Worm (Caenorhabditis elegans): ENCODE results near the gene H17B01.2.

DNA sequence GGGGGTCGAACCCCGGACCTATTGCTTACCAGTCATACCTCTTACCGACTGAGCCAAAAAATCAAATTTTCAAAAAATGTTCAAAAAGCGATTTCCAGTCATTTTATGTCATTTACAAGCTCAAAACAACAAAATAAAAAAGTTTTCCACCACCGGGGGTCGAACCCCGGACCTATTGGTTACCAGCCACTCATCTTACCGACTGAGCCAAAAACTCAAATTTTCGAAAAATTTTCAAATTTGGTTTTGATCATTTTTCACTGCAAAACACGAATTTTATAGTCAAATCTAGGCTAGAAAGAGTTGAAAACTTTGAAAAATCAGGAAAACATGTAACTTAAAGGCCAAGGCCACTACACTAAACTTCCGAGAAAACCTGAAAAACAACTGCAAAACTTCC, 5.7 kb downstream of the H17B01.2 start:
- TF ChIP-seq elt-1 (tag; optimal IDR thresholded peaks at IDR 0.05; ENCODE audit: borderline replicate concordance, insufficient read depth) (no peak), unc-62 (GFP tag; optimal IDR thresholded peaks at IDR 0.05) (no peak), blmp-1 (tag; optimal IDR thresholded peaks at IDR 0.05) (no peak), nhr-28 (tag; optimal IDR thresholded peaks at IDR 0.05) (no peak), snpc-4 (tag; optimal IDR thresholded peaks at IDR 0.05) (no peak), nhr-237 (tag; optimal IDR thresholded peaks at IDR 0.05) (no peak), nhr-12 (tag; optimal IDR thresholded peaks at IDR 0.05) (no peak), mep-1 (tag; optimal IDR thresholded peaks at IDR 0.05) (no peak), ceh-83 (GFP tag; optimal IDR thresholded peaks at IDR 0.05) (no peak), sem-2 (GFP tag; optimal IDR thresholded peaks at IDR 0.05) (no peak), ztf-11 (tag; optimal IDR thresholded peaks at IDR 0.05) (no peak), M03D4.4 (tag; optimal IDR thresholded peaks at IDR 0.05) (no peak), ceh-39 (tag; optimal IDR thresholded peaks at IDR 0.05) (no peak), bed-3 (GFP tag; optimal IDR thresholded peaks at IDR 0.05) (no peak)

All from whole organism, mixed stage, embryonic.